Worm (Caenorhabditis elegans): ENCODE measurements around the gene Y57G11C.1142.

Y57G11C.1142 gene

DNA sequence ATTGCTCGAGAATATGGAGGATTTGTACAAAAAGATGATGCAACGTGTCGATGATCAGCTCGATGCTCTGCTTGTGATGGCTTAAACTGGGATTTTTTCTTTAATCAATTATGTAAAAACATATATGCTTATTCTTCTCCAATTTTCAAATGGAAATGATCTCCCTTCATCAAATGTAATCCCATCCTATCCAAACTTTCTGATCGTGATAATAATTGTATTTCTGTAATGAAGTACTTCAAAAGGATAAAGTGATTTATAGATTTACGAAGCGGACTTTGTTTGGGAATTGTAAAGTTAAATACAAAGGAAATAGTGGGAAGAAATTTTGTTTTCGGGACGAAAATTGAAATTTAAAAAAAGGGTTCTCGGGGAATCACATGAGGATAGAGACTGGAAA is 11.8 kb upstream of the Y57G11C.1142 start:
- TF ChIP-seq blmp-1 (tag; optimal IDR thresholded peaks at IDR 0.05; ENCODE audit: insufficient read depth) (no peak), nhr-6 (tag; optimal IDR thresholded peaks at IDR 0.05) (no peak), lin-39 (tag; optimal IDR thresholded peaks at IDR 0.05) (no peak), lsy-2 (tag; optimal IDR thresholded peaks at IDR 0.05) (peak in 1 of 2 experiments; percentile 13), ama-1 (optimal IDR thresholded peaks at IDR 0.05) (peak; percentile 18)

DNA sequence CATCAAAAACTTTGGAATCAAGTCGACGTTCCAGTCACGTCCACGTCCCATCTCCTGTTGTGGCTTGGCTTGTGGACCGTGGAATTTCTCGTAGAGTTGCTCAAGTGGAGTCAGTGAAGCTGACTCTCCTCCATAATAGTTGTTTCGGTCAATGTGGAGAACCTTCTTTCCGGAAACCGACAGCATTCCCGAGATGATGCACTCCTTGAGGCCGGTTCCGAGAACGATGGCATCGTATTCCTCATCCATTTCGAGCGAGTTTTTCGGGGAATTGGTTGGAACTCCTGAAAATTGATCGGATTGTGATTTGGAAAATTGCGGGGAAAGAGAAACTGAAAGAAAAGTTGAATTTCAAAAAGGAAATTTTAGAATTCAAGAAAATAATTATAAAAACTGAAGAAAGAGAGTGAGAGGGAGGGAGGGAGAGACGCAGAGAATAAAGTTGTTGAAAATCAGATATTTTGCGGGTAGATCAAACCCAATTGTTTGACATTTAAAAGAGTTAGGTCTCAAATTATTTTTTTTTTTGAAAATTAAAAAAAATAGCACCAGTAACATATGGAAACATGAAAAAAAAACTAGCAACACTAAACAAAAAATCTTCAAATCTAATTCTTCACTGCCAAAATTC is 9.7 kb upstream of the Y57G11C.1142 start, which contains the start of gene gdi-1:
TSS of gene gdi-1 (minus strand) at position 286 of the 631 bp plus-strand sequence.
- TF ChIP-seq ama-1 (optimal IDR thresholded peaks at IDR 0.05): peak; percentile 45
- no peak for TF ChIP-seq zag-1 (tag; optimal IDR thresholded peaks at IDR 0.05)
- no peak for TF ChIP-seq lin-13 (GFP tag; optimal IDR thresholded peaks at IDR 0.05)
- TF ChIP-seq lsy-2 (tag; optimal IDR thresholded peaks at IDR 0.05): peak in 1 of 2 experiments; percentile 33

DNA sequence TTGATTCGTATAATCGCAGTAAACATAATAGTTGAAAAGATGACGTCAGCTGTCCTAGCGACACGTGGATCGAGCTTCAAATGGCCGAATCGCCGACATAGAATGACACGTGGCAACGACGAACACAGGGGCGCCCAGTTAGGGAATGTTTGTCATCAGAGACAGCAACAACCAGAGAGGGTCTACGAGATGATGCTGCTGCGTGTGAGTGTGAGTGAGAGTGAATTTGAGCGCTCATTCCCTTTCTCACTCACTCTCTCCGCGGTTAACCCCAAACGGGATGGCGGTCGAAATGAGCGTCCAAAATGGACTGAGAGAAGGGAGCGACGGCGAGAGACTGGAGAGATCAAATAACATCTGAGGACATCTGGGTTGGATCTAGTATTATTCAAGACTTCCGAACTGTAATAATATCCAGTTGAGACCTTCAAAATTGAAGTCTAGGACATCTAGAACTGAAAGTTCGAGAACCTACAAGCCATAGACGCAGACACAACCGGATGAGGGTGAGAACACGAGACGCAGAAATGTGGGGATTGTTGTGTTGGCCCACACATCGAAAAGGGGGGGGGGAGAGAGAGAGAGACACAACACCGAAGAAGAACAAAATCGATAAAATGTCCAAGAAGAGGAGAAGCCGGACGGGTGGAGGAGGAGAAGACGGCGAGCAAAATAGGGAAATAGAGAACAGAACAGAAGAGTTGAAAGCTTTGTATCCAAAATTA is 8.4 kb upstream of the Y57G11C.1142 start:
- TF ChIP-seq ZK546.5 (tag; optimal IDR thresholded peaks at IDR 0.05) (no peak), lin-13 (GFP tag; optimal IDR thresholded peaks at IDR 0.05) (peak; percentile 71), elt-3 (tag; optimal IDR thresholded peaks at IDR 0.05) (no peak), nhr-12 (tag; optimal IDR thresholded peaks at IDR 0.05) (no peak), skn-1 (tag; optimal IDR thresholded peaks at IDR 0.05) (no peak), nhr-237 (tag; optimal IDR thresholded peaks at IDR 0.05) (no peak), lin-11 (tag; optimal IDR thresholded peaks at IDR 0.05) (no peak), nhr-10 (tag; optimal IDR thresholded peaks at IDR 0.05) (no peak), ztf-4 (tag; optimal IDR thresholded peaks at IDR 0.05) (peak; percentile 46), fos-1 (tag; optimal IDR thresholded peaks at IDR 0.05) (peak; percentile 50), mab-5 (tag; optimal IDR thresholded peaks at IDR 0.05) (no peak), sma-9 (GFP tag; optimal IDR thresholded peaks at IDR 0.05) (peak; percentile 38), sma-9 (tag; optimal IDR thresholded peaks at IDR 0.05) (no peak), aly-2 (tag; optimal IDR thresholded peaks at IDR 0.05) (no peak), snpc-4 (tag; optimal IDR thresholded peaks at IDR 0.05) (peak; percentile 53), alr-1 (tag; optimal IDR thresholded peaks at IDR 0.05) (no peak), blmp-1 (tag; optimal IDR thresholded peaks at IDR 0.05; ENCODE audit: insufficient read depth) (peak; percentile 96), nhr-25 (tag; optimal IDR thresholded peaks at IDR 0.05) (peak; percentile 65), C34F6.9 (tag; optimal IDR thresholded peaks at IDR 0.05) (peak; percentile 71), mbf-1 (tag; optimal IDR thresholded peaks at IDR 0.05) (no peak), F13H6.1 (tag; optimal IDR thresholded peaks at IDR 0.05) (peak; percentile 61), sem-4 (tag; optimal IDR thresholded peaks at IDR 0.05) (peak; percentile 38), nhr-21 (tag; optimal IDR thresholded peaks at IDR 0.05) (peak; percentile 10), ama-1 (optimal IDR thresholded peaks at IDR 0.05) (no peak), R02D3.7 (tag; optimal IDR thresholded peaks at IDR 0.05) (no peak), egl-27 (tag; optimal IDR thresholded peaks at IDR 0.05) (no peak), ztf-11 (tag; optimal IDR thresholded peaks at IDR 0.05) (no peak), peb-1 (tag; optimal IDR thresholded peaks at IDR 0.05) (no peak), ztf-1 (GFP tag; conservative IDR thresholded peaks at IDR 0.05) (no peak), crh-2 (tag; optimal IDR thresholded peaks at IDR 0.05) (peak; percentile 97), gmeb-1 (tag; optimal IDR thresholded peaks at IDR 0.05) (no peak), lin-39 (tag; optimal IDR thresholded peaks at IDR 0.05) (no peak), unc-62 (GFP tag; optimal IDR thresholded peaks at IDR 0.05) (no peak), sma-3 (GFP tag; optimal IDR thresholded peaks at IDR 0.05) (peak; percentile 30), nhr-6 (tag; optimal IDR thresholded peaks at IDR 0.05) (no peak), zag-1 (tag; optimal IDR thresholded peaks at IDR 0.05) (no peak), dmd-4 (tag; optimal IDR thresholded peaks at IDR 0.05) (no peak), nhr-11 (tag; optimal IDR thresholded peaks at IDR 0.05) (no peak), ceh-16 (tag; optimal IDR thresholded peaks at IDR 0.05) (peak; percentile 54), nhr-77 (tag; optimal IDR thresholded peaks at IDR 0.05) (no peak), ceh-82 (tag; optimal IDR thresholded peaks at IDR 0.05) (no peak), unc-55 (GFP tag; optimal IDR thresholded peaks at IDR 0.05) (peak; percentile 68), nhr-23 (tag; optimal IDR thresholded peaks at IDR 0.05) (no peak), lsy-2 (tag; optimal IDR thresholded peaks at IDR 0.05) (peak; percentile 4 to 47), unc-39 (tag; optimal IDR thresholded peaks at IDR 0.05) (no peak), mdl-1 (tag; optimal IDR thresholded peaks at IDR 0.05) (peak; percentile 16 to 22), elt-1 (tag; optimal IDR thresholded peaks at IDR 0.05) (no peak), nhr-129 (tag; optimal IDR thresholded peaks at IDR 0.05) (peak; percentile 89)

All from whole organism, L2 larva.